Worm (Caenorhabditis elegans): ENCODE measurements around the gene vps-26.

- TF ChIP-seq ttx-3 (tag; optimal IDR thresholded peaks at IDR 0.05) (no peak), odd-2 (tag; optimal IDR thresholded peaks at IDR 0.05) (no peak), mec-3 (tag; optimal IDR thresholded peaks at IDR 0.05; ENCODE audit: borderline replicate concordance) (no peak), dve-1 (tag; optimal IDR thresholded peaks at IDR 0.05) (no peak), ceh-9 (tag; optimal IDR thresholded peaks at IDR 0.05) (no peak), Y22D7AL.16 (tag; optimal IDR thresholded peaks at IDR 0.05) (no peak), unc-3 (GFP tag; conservative IDR thresholded peaks at IDR 0.05) (no peak), unc-3 (tag; optimal IDR thresholded peaks at IDR 0.05) (no peak)
Observed at ce11 chrIV:9384826-9385225, 43.2 kb upstream of the vps-26 start, which contains the start of gene C10C5.7.

Data from whole organism, late embryonic.